Fruit fly (Drosophila melanogaster): ENCODE measurements around the gene CG11699.

DNA sequence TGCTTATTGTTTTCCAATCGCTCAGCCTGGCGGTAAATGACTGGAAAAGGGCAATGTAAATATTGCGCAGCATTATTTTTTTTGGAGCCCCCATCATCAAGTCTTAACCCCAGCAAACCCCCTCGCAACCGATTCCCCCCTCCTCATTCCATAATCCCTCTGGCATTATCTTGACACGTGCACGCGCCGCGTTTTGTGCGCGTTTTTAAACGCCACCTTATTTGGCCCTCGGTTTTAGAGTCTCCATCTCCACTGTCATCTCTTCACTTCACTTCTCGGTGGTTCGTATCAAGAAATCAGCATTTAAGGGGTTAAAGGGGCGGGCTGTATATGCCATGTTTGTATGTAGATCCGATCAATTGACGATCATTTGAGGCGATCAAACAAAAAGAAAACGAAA lies 23.5 kb upstream of the CG11699 start:
- TF ChIP-seq CG33017 (tag; optimal IDR thresholded peaks at IDR 0.05) (no peak), ovo (GFP tag; optimal IDR thresholded peaks at IDR 0.05) (no peak), CG1620 (GFP tag; optimal IDR thresholded peaks at IDR 0.05) (no peak)

Data from whole organism, adult.